Fruit fly (Drosophila melanogaster): ENCODE results near the gene CG6149.

CG6149 gene

DNA sequence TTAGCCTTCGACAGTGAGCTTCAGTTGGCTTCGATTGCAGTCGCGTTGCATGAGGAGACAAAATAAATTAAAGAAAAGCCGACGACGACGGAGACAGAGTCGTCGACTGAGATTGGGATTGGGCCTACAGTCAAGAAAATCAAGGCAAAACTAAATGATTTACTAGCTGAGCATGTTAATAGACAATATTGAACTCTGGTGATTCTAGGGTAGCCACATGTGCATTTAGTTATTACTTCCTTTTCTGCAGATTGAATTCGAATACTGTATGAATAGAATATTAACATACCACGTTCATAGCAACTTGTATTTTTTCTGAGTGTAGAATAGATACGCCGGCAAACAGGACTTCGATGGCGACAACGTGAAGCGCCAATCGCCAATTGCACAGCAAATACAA lies 13.1 kb upstream of the CG6149 start:
- TF ChIP-seq gl (tag; optimal IDR thresholded peaks at IDR 0.05) (no peak), CG10348 (GFP tag; IDR thresholded peaks at IDR 0.05) (no peak), rn (GFP tag; IDR thresholded peaks at IDR 0.05) (peak; percentile 44; the same call in 1 of the 2 replicates), CG8159 (tag; optimal IDR thresholded peaks at IDR 0.05) (peak; percentile 55), fd96Ca (GFP tag; IDR thresholded peaks at IDR 0.05) (peak; percentile 82), CG9948 (tag; optimal IDR thresholded peaks at IDR 0.05) (peak; percentile 64), CG17806 (tag; optimal IDR thresholded peaks at IDR 0.05) (peak; percentile 67), CG32121 (GFP tag; IDR thresholded peaks at IDR 0.05) (peak; percentile 63), CG34367 (tag; optimal IDR thresholded peaks at IDR 0.05) (peak; percentile 65), Ets98B (GFP tag; IDR thresholded peaks at IDR 0.05) (peak; percentile 79), CG8301 (tag; optimal IDR thresholded peaks at IDR 0.05) (peak; percentile 87), EcR (GFP tag; optimal IDR thresholded peaks at IDR 0.05) (no peak), CG14655 (GFP tag; optimal IDR thresholded peaks at IDR 0.05) (peak; percentile 82), CG4496 (GFP tag; IDR thresholded peaks at IDR 0.05) (peak; percentile 85), D1 (tag; optimal IDR thresholded peaks at IDR 0.05) (no peak), CG15710 (tag; optimal IDR thresholded peaks at IDR 0.05) (peak; percentile 43), CG12605 (GFP tag; IDR thresholded peaks at IDR 0.05) (peak; percentile 59), CG13204 (GFP tag; optimal IDR thresholded peaks at IDR 0.05) (no peak), Pif1B (GFP tag; optimal IDR thresholded peaks at IDR 0.05) (peak; percentile 49), Pif1A (GFP tag; optimal IDR thresholded peaks at IDR 0.05) (peak; percentile 61), Snoo (tag; optimal IDR thresholded peaks at IDR 0.05) (no peak)

DNA sequence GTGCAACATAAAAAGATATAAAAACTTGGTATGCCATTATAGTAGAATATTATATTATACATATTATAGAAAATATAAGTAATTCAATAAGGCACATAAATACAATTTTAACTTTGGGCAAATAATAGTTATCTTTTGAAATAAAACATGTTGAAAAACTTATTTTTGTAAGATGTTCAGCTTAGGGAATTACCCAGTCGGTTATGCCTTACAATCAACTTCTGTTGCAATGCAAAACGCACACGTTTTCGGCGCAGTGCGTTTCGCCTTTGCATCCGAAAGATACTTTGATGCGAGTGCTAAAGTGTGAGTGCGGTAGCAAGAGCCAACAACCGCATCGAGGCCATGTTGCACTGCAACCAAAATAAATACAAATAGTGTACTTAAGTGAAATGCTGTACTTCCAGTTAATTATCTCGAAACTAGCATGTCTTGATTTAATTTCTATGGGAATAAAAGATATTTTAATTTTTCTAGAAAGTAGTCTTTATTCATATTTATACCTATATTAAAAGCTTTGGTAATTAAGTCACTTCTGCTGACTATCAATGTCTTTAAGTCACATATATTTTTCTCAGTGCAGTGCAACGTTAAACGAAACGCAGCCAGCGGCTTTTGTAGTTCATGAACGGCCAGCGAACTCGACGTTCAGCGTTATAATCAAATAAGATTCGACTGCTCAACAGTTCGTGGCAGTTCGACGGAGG lies 11.9 kb upstream of the CG6149 start:
- TF ChIP-seq rn (GFP tag; IDR thresholded peaks at IDR 0.05) (peak; percentile 56; the same call in 1 of the 2 replicates), CG14655 (GFP tag; optimal IDR thresholded peaks at IDR 0.05) (peak; percentile 92), CG9948 (tag; optimal IDR thresholded peaks at IDR 0.05) (peak; percentile 89), CG10348 (GFP tag; IDR thresholded peaks at IDR 0.05) (no peak; the same call in 1 of the 2 replicates), CG12605 (GFP tag; IDR thresholded peaks at IDR 0.05) (peak; percentile 64), CG15710 (tag; optimal IDR thresholded peaks at IDR 0.05) (peak; percentile 80), fd96Ca (GFP tag; IDR thresholded peaks at IDR 0.05) (peak; percentile 83), gl (tag; optimal IDR thresholded peaks at IDR 0.05) (peak; percentile 49), D1 (tag; optimal IDR thresholded peaks at IDR 0.05) (peak; percentile 79), CG8301 (tag; optimal IDR thresholded peaks at IDR 0.05) (peak; percentile 93), CG13204 (GFP tag; optimal IDR thresholded peaks at IDR 0.05) (peak; percentile 44), CG32121 (GFP tag; IDR thresholded peaks at IDR 0.05) (peak; percentile 93), Pif1A (GFP tag; optimal IDR thresholded peaks at IDR 0.05) (peak; percentile 84), CG4496 (GFP tag; IDR thresholded peaks at IDR 0.05) (peak; percentile 93), CG8159 (tag; optimal IDR thresholded peaks at IDR 0.05) (peak; percentile 90), Ets98B (GFP tag; IDR thresholded peaks at IDR 0.05) (peak; percentile 90), Pif1B (GFP tag; optimal IDR thresholded peaks at IDR 0.05) (peak; percentile 74), EcR (GFP tag; optimal IDR thresholded peaks at IDR 0.05) (peak; percentile 99), CG34367 (tag; optimal IDR thresholded peaks at IDR 0.05) (peak; percentile 12), CG17806 (tag; optimal IDR thresholded peaks at IDR 0.05) (peak; percentile 89), Snoo (tag; optimal IDR thresholded peaks at IDR 0.05) (peak; percentile 18)

dm6 chr3L:11444861-11445260 lies 9.6 kb upstream of the CG6149 start, which contains the start of gene CG7557:
TSS of gene CG7557 (plus strand) at chr3L:11445161.
- TF ChIP-seq CG4496 (GFP tag; IDR thresholded peaks at IDR 0.05): no peak
- no peak for TF ChIP-seq EcR (GFP tag; optimal IDR thresholded peaks at IDR 0.05)
- TF ChIP-seq rn (GFP tag; IDR thresholded peaks at IDR 0.05): no peak
- TF ChIP-seq CG17806 (tag; optimal IDR thresholded peaks at IDR 0.05): no peak
- TF ChIP-seq fd96Ca (GFP tag; IDR thresholded peaks at IDR 0.05): no peak
- no peak for TF ChIP-seq CG34367 (tag; optimal IDR thresholded peaks at IDR 0.05)
- TF ChIP-seq Ets98B (GFP tag; IDR thresholded peaks at IDR 0.05): no peak
- no peak for TF ChIP-seq Pif1A (GFP tag; optimal IDR thresholded peaks at IDR 0.05)
- TF ChIP-seq CG8159 (tag; optimal IDR thresholded peaks at IDR 0.05): no peak
- no peak for TF ChIP-seq Pif1B (GFP tag; optimal IDR thresholded peaks at IDR 0.05)
- TF ChIP-seq gl (tag; optimal IDR thresholded peaks at IDR 0.05): no peak
- TF ChIP-seq CG32121 (GFP tag; IDR thresholded peaks at IDR 0.05): no peak
- TF ChIP-seq CG13204 (GFP tag; optimal IDR thresholded peaks at IDR 0.05): no peak

dm6 chr3L:11444169-11444568 lies 8.9 kb upstream of the CG6149 start:
- TF ChIP-seq Pif1A (GFP tag; optimal IDR thresholded peaks at IDR 0.05) (no peak), CG15710 (tag; optimal IDR thresholded peaks at IDR 0.05) (peak; percentile 31), Snoo (tag; optimal IDR thresholded peaks at IDR 0.05) (no peak), CG9948 (tag; optimal IDR thresholded peaks at IDR 0.05) (peak; percentile 21), CG14655 (GFP tag; optimal IDR thresholded peaks at IDR 0.05) (peak; percentile 77), CG8159 (tag; optimal IDR thresholded peaks at IDR 0.05) (peak; percentile 46), CG13204 (GFP tag; optimal IDR thresholded peaks at IDR 0.05) (no peak), CG8301 (tag; optimal IDR thresholded peaks at IDR 0.05) (peak; percentile 28), CG17806 (tag; optimal IDR thresholded peaks at IDR 0.05) (no peak), rn (GFP tag; IDR thresholded peaks at IDR 0.05) (no peak), CG12605 (GFP tag; IDR thresholded peaks at IDR 0.05) (no peak), CG32121 (GFP tag; IDR thresholded peaks at IDR 0.05) (0 out of 2 replicates have a peak, but pooled peaks have one; percentile 8), Pif1B (GFP tag; optimal IDR thresholded peaks at IDR 0.05) (peak; percentile 1), EcR (GFP tag; optimal IDR thresholded peaks at IDR 0.05) (no peak), Ets98B (GFP tag; IDR thresholded peaks at IDR 0.05) (no peak), CG34367 (tag; optimal IDR thresholded peaks at IDR 0.05) (no peak), fd96Ca (GFP tag; IDR thresholded peaks at IDR 0.05) (no peak), CG4496 (GFP tag; IDR thresholded peaks at IDR 0.05) (no peak; the same call in 2 of the 3 replicates), D1 (tag; optimal IDR thresholded peaks at IDR 0.05) (no peak), gl (tag; optimal IDR thresholded peaks at IDR 0.05) (no peak), CG10348 (GFP tag; IDR thresholded peaks at IDR 0.05) (no peak)

Data from whole organism, pupa.